Fruit fly (Drosophila melanogaster) whole organism, embryonic: ENCODE measurements around the gene Cdc16.

Experiments
- Antp ChIP-seq: fragments of 200-800 bp; sonication (Bioruptor generic); optimal IDR thresholded peaks from 3 replicates; lab custom pipeline; 2016; ENCODE audit warnings: missing biosample characterization, missing genetic modification characterization
- Asciz ChIP-seq: fragments of 200-800 bp; sonication (Bioruptor generic); optimal IDR thresholded peaks from 2 replicates; lab custom pipeline; 2017; ENCODE audit warnings: missing biosample characterization, mild to moderate bottlenecking, missing genetic modification characterization, missing genetic modification reagents
- CG10321 ChIP-seq: fragments of 200-800 bp; sonication (Bioruptor generic); IDR thresholded peaks from 2 replicates; pipeline ENCODE4 v1.3.6; 2022; ENCODE audit warnings: missing biosample characterization, missing genetic modification characterization
- CG10431 ChIP-seq: fragments of 200-800 bp; sonication (Bioruptor generic); optimal IDR thresholded peaks from 3 replicates; lab custom pipeline; 2018; ENCODE audit warnings: missing biosample characterization, mild to moderate bottlenecking, missing genetic modification characterization
- CG10654 ChIP-seq: fragments of 200-800 bp; sonication (Bioruptor generic); optimal IDR thresholded peaks from 2 replicates; lab custom pipeline; 2016; ENCODE audit warnings: missing biosample characterization, missing genetic modification characterization
- CG11695 ChIP-seq: fragments of 200-800 bp; sonication (Bioruptor generic); IDR thresholded peaks from 3 replicates; pipeline ENCODE4 v1.3.6; 2022; ENCODE audit warnings: missing biosample characterization, missing genetic modification characterization
- CG11723 ChIP-seq: fragments of 200-800 bp; sonication (Bioruptor generic); optimal IDR thresholded peaks from 2 replicates; lab custom pipeline; 2017; ENCODE audit warnings: missing biosample characterization, mild to moderate bottlenecking, missing genetic modification characterization
- CG13287 ChIP-seq: fragments of 200-800 bp; sonication (Bioruptor generic); IDR thresholded peaks from 2 replicates; pipeline ENCODE4 v1.3.6; 2022; ENCODE audit warnings: missing biosample characterization, missing genetic modification characterization; ENCODE audit not compliant: partially characterized antibody
- CG14965 ChIP-seq: fragments of 200-800 bp; sonication (Bioruptor generic); optimal IDR thresholded peaks from 2 replicates; lab custom pipeline; 2016; ENCODE audit warnings: missing biosample characterization, missing genetic modification characterization, borderline replicate concordance
- CG17359 ChIP-seq: fragments of 200-800 bp; sonication (Bioruptor generic); optimal IDR thresholded peaks from 3 replicates; lab custom pipeline; 2018; ENCODE audit warnings: missing biosample characterization, mild to moderate bottlenecking, missing genetic modification characterization, moderate library complexity
- CG17912 ChIP-seq: fragments of 200-800 bp; sonication (Bioruptor generic); optimal IDR thresholded peaks from 2 replicates; lab custom pipeline; 2018; ENCODE audit warnings: missing biosample characterization, mild to moderate bottlenecking, missing genetic modification characterization
- CG2116 ChIP-seq: fragments of 200-800 bp; sonication (Bioruptor generic); optimal IDR thresholded peaks from 3 replicates; lab custom pipeline; 2018; ENCODE audit warnings: missing biosample characterization, mild to moderate bottlenecking, missing genetic modification characterization
- CG2678 ChIP-seq: fragments of 200-800 bp; sonication (Bioruptor generic); optimal IDR thresholded peaks from 3 replicates; lab custom pipeline; 2019; ENCODE audit warnings: missing biosample characterization, mild to moderate bottlenecking, missing genetic modification characterization, moderate library complexity
- CG3065 ChIP-seq: fragments of 200-800 bp; sonication (Bioruptor generic); optimal IDR thresholded peaks from 2 replicates; lab custom pipeline; 2016; ENCODE audit warnings: missing biosample characterization, missing genetic modification characterization
- CG31224 ChIP-seq: fragments of 200-800 bp; sonication (Bioruptor generic); IDR thresholded peaks from 2 replicates; pipeline ENCODE4 v1.3.6; 2022; ENCODE audit warnings: missing biosample characterization, missing genetic modification characterization
- CG31441 ChIP-seq: fragments of 200-800 bp; sonication (Bioruptor generic); IDR thresholded peaks from 2 replicates; pipeline ENCODE4 v1.3.6; 2022; ENCODE audit warnings: missing biosample characterization, missing genetic modification characterization
- CG3726 ChIP-seq: fragments of 200-800 bp; sonication (Bioruptor generic); IDR thresholded peaks from 3 replicates; pipeline ENCODE4, ENCODE4 v1.3.6; 2022; ENCODE audit warnings: missing biosample characterization, missing genetic modification characterization
- CG4424 ChIP-seq: fragments of 200-800 bp; sonication (Bioruptor generic); optimal IDR thresholded peaks from 3 replicates; lab custom pipeline; 2016; ENCODE audit warnings: missing biosample characterization, missing genetic modification characterization
- CG6813 ChIP-seq: fragments of 200-800 bp; sonication (Bioruptor generic); optimal IDR thresholded peaks from 2 replicates; lab custom pipeline; 2017; ENCODE audit warnings: missing biosample characterization, missing genetic modification characterization, mild to moderate bottlenecking, moderate library complexity, missing genetic modification reagents
- CG6854 ChIP-seq: fragments of 200-800 bp; sonication (Bioruptor generic); optimal IDR thresholded peaks from 3 replicates; lab custom pipeline; 2017; ENCODE audit warnings: missing biosample characterization, mild to moderate bottlenecking, missing genetic modification characterization
- CG7271 ChIP-seq: fragments of 200-800 bp; sonication (Bioruptor generic); optimal IDR thresholded peaks from 2 replicates; lab custom pipeline; 2018; ENCODE audit warnings: missing biosample characterization, mild to moderate bottlenecking, missing genetic modification characterization, moderate library complexity
- CG9437 ChIP-seq: fragments of 200-800 bp; sonication (Bioruptor generic); optimal IDR thresholded peaks from 2 replicates; lab custom pipeline; 2018; ENCODE audit warnings: missing biosample characterization, mild to moderate bottlenecking, missing genetic modification characterization
- Chrac-16 ChIP-seq: fragments of 200-800 bp; sonication (Bioruptor generic); optimal IDR thresholded peaks from 3 replicates; lab custom pipeline; 2016; ENCODE audit warnings: missing biosample characterization, missing genetic modification characterization
- Dll ChIP-seq: fragments of 200-800 bp; sonication (Bioruptor generic); IDR thresholded peaks from 4 replicates; pipeline ENCODE4 v1.3.6; 2022; ENCODE audit warnings: missing biosample characterization, missing genetic modification characterization; ENCODE audit not compliant: partially characterized antibody
- Doc2 ChIP-seq: fragments of 200-800 bp; sonication (Bioruptor generic); IDR thresholded peaks from 2 replicates; pipeline ENCODE4 v1.3.6; 2022; ENCODE audit warnings: missing biosample characterization, missing genetic modification characterization
- H15 ChIP-seq: fragments of 200-800 bp; sonication (Bioruptor generic); IDR thresholded peaks from 3 replicates; pipeline ENCODE4 v1.3.6; 2022; ENCODE audit warnings: missing biosample characterization, missing genetic modification characterization
- Hmr ChIP-seq: fragments of 200-800 bp; sonication (Bioruptor generic); optimal IDR thresholded peaks from 3 replicates; lab custom pipeline; 2017; ENCODE audit warnings: mild to moderate bottlenecking, missing biosample characterization, missing genetic modification reagents, missing genetic modification characterization
- MESR4 ChIP-seq: fragments of 200-800 bp; sonication (Bioruptor generic); optimal IDR thresholded peaks from 2 replicates; lab custom pipeline; 2018; ENCODE audit warnings: missing biosample characterization, mild to moderate bottlenecking, missing genetic modification characterization, moderate library complexity
- Rfx ChIP-seq: fragments of 200-800 bp; sonication (Bioruptor generic); IDR thresholded peaks from 2 replicates; pipeline ENCODE4 v1.3.6; 2022; ENCODE audit warnings: missing biosample characterization, missing genetic modification characterization
- Sry-β ChIP-seq: fragments of 200-800 bp; sonication (Bioruptor generic); optimal IDR thresholded peaks from 2 replicates; lab custom pipeline; 2018; ENCODE audit warnings: missing biosample characterization, mild to moderate bottlenecking, missing genetic modification characterization, moderate library complexity
- Taf1 ChIP-seq: fragments of 200-800 bp; sonication (Bioruptor generic); IDR thresholded peaks from 2 replicates; pipeline ENCODE4 v1.3.6; 2022; ENCODE audit warnings: missing biosample characterization, missing genetic modification characterization
- amos ChIP-seq: fragments of 200-800 bp; sonication (Bioruptor generic); IDR thresholded peaks from 2 replicates; pipeline ENCODE4 v1.3.6; 2022; ENCODE audit warnings: missing biosample characterization, missing genetic modification characterization; ENCODE audit not compliant: partially characterized antibody
- caup ChIP-seq: fragments of 200-800 bp; sonication (Bioruptor generic); optimal IDR thresholded peaks from 3 replicates; lab custom pipeline; 2017; ENCODE audit warnings: missing biosample characterization, mild to moderate bottlenecking, missing genetic modification characterization, moderate library complexity; ENCODE audit not compliant: severe bottlenecking
- cg ChIP-seq: fragments of 200-800 bp; sonication (Bioruptor generic); optimal IDR thresholded peaks from 3 replicates; lab custom pipeline; 2019; ENCODE audit warnings: missing biosample characterization, mild to moderate bottlenecking, missing genetic modification characterization, moderate library complexity
- chif ChIP-seq, 2 experiments: fragments of 200-800 bp; sonication (Bioruptor generic); optimal IDR thresholded peaks; 3 replicates each; lab custom pipeline; 2016; ENCODE audit warnings: missing biosample characterization in 2 of 2, missing genetic modification characterization in 2 of 2
- chn ChIP-seq: fragments of 200-800 bp; sonication (Bioruptor generic); optimal IDR thresholded peaks from 2 replicates; lab custom pipeline; 2016; ENCODE audit warnings: missing biosample characterization, missing genetic modification characterization
- crc ChIP-seq: fragments of 200-800 bp; sonication (Bioruptor generic); optimal IDR thresholded peaks from 2 replicates; lab custom pipeline; 2016; ENCODE audit warnings: missing biosample characterization, missing genetic modification characterization
- fd3F ChIP-seq: fragments of 200-800 bp; sonication (Bioruptor generic); optimal IDR thresholded peaks from 2 replicates; lab custom pipeline; 2018; ENCODE audit warnings: missing biosample characterization, mild to moderate bottlenecking, missing genetic modification characterization, moderate library complexity
- fu2 ChIP-seq: fragments of 200-800 bp; sonication (Bioruptor generic); optimal IDR thresholded peaks from 2 replicates; lab custom pipeline; 2016; ENCODE audit warnings: missing biosample characterization, missing genetic modification characterization
- grn ChIP-seq: fragments of 200-800 bp; sonication (Bioruptor generic); optimal IDR thresholded peaks from 3 replicates; lab custom pipeline; 2017; ENCODE audit warnings: missing biosample characterization, missing genetic modification characterization
- h ChIP-seq: fragments of >200 bp; optimal IDR thresholded peaks from 2 replicates; lab custom pipeline; 2017
- klu ChIP-seq: fragments of 200-800 bp; sonication (Bioruptor generic); IDR thresholded peaks from 2 replicates; pipeline ENCODE4 v1.3.6; 2022; ENCODE audit warnings: missing biosample characterization, missing genetic modification characterization
- lilli ChIP-seq: fragments of 200-800 bp; sonication (Bioruptor generic); optimal IDR thresholded peaks from 3 replicates; lab custom pipeline; 2016; ENCODE audit warnings: missing biosample characterization, missing genetic modification characterization
- oc ChIP-seq: fragments of 200-800 bp; sonication (Bioruptor generic); optimal IDR thresholded peaks from 2 replicates; lab custom pipeline; 2018; ENCODE audit warnings: missing biosample characterization, mild to moderate bottlenecking, missing genetic modification characterization, moderate library complexity
- onecut ChIP-seq: fragments of 200-800 bp; sonication (Bioruptor generic); IDR thresholded peaks from 2 replicates; pipeline ENCODE4 v1.3.6; 2022; ENCODE audit warnings: missing biosample characterization, missing genetic modification characterization
- pzg ChIP-seq: fragments of 200-800 bp; sonication (Bioruptor generic); optimal IDR thresholded peaks from 3 replicates; lab custom pipeline; 2018; ENCODE audit warnings: missing biosample characterization, mild to moderate bottlenecking, missing genetic modification characterization, moderate library complexity
- salm ChIP-seq: fragments of 200-800 bp; sonication (Bioruptor generic); optimal IDR thresholded peaks from 2 replicates; lab custom pipeline; 2018; ENCODE audit warnings: missing biosample characterization, mild to moderate bottlenecking, missing genetic modification characterization
- ttk ChIP-seq: fragments of 200-800 bp; sonication (Bioruptor generic); IDR thresholded peaks from 2 replicates; pipeline ENCODE4 v2.1.2; 2022; ENCODE audit warnings: missing biosample characterization, missing genetic modification characterization
- tup ChIP-seq: fragments of 200-800 bp; sonication (Bioruptor generic); optimal IDR thresholded peaks from 2 replicates; lab custom pipeline; 2016; ENCODE audit warnings: missing biosample characterization, mild to moderate bottlenecking, missing genetic modification characterization, moderate library complexity
- vvl ChIP-seq: fragments of 200-800 bp; sonication (Bioruptor generic); IDR thresholded peaks from 2 replicates; pipeline ENCODE4 v1.3.6; 2022; ENCODE audit warnings: missing biosample characterization, missing genetic modification characterization
- zfh1 ChIP-seq: fragments of 200-800 bp; sonication (Bioruptor generic); IDR thresholded peaks from 3 replicates; pipeline ENCODE4 v1.3.6; 2022; ENCODE audit warnings: missing biosample characterization, missing genetic modification characterization

Gene Cdc16

dm6 chr3R:23314332-23314731 is 33.3 kb downstream of the Cdc16 start (continued):
- TF ChIP-seq CG13287 (GFP tag; lab: Robert Waterston, UW) = peak; percentile 25; the same call in 1 of the 2 replicates
- no peak for TF ChIP-seq MESR4 (GFP tag; lab: Kevin White, UChicago)
- no peak for TF ChIP-seq Antp (GFP tag; lab: Kevin White, UChicago)
- peak; percentile 28 for TF ChIP-seq CG14965 (GFP tag; lab: Kevin White, UChicago)
- no peak for TF ChIP-seq chif (GFP tag; optimal IDR thresholded peaks at IDR 0.05; lab: Kevin White, UChicago)
- TF ChIP-seq Asciz (GFP tag; lab: Kevin White, UChicago) = peak; percentile 47
- peak; percentile 20 for TF ChIP-seq CG4424
- TF ChIP-seq Hmr (GFP tag; lab: Kevin White, UChicago) = peak; percentile 31
- TF ChIP-seq zfh1 (GFP tag; lab: Robert Waterston, UW) = no peak
- no peak; the same call in 1 of the 2 replicates for TF ChIP-seq CG31441 (GFP tag; lab: Robert Waterston, UW)
- no peak for TF ChIP-seq Doc2 (GFP tag; lab: Robert Waterston, UW)
- TF ChIP-seq CG9437 (GFP tag; lab: Kevin White, UChicago) = peak; percentile 12
- peak; percentile 54; the same call in 1 of the 2 replicates for TF ChIP-seq vvl
- TF ChIP-seq amos = no peak
- no peak for TF ChIP-seq lilli (GFP tag; lab: Kevin White, UChicago)
- TF ChIP-seq klu (GFP tag; lab: Robert Waterston, UW) = no peak
- TF ChIP-seq crc = no peak
- peak; percentile 42 for TF ChIP-seq CG17359 (tag; lab: Kevin White, UChicago)
- TF ChIP-seq H15 (GFP tag; lab: Robert Waterston, UW) = no peak
- TF ChIP-seq oc = peak; percentile 50
- TF ChIP-seq fu2 (GFP tag; lab: Kevin White, UChicago) = no peak
- TF ChIP-seq CG3726 = no peak
- TF ChIP-seq Taf1 (GFP tag; lab: Robert Waterston, UW) = no peak
- TF ChIP-seq CG10654 (GFP tag; lab: Kevin White, UChicago) = peak; percentile 4
- peak; percentile 20 for TF ChIP-seq salm (tag; lab: Kevin White, UChicago)
- TF ChIP-seq onecut (GFP tag; lab: Robert Waterston, UW) = peak; percentile 56; the same call in 1 of the 2 replicates
- TF ChIP-seq CG6854 = no peak
- peak; percentile 67 for TF ChIP-seq CG10431
- no peak for TF ChIP-seq chn (GFP tag; lab: Kevin White, UChicago)
- TF ChIP-seq CG31224 (GFP tag; lab: Robert Waterston, UW) = no peak
- TF ChIP-seq fd3F (GFP tag; lab: Kevin White, UChicago) = no peak
- no peak for TF ChIP-seq h
- 0 out of 2 replicates have a peak, but pooled peaks have one; percentile 38 for TF ChIP-seq CG10321 (GFP tag; lab: Robert Waterston, UW)
- no peak for TF ChIP-seq pzg
- TF ChIP-seq Chrac-16 (GFP tag; lab: Kevin White, UChicago) = no peak
- peak; percentile 56 for TF ChIP-seq CG11723 (GFP tag; lab: Kevin White, UChicago)
- TF ChIP-seq Rfx (GFP tag; lab: Robert Waterston, UW) = peak; percentile 51; the same call in 1 of the 2 replicates
- TF ChIP-seq CG7271 = no peak
- peak; percentile 73 for TF ChIP-seq caup (GFP tag; lab: Kevin White, UChicago)
- no peak; the same call in 2 of the 3 replicates for TF ChIP-seq CG11695 (GFP tag; lab: Robert Waterston, UW)
- TF ChIP-seq grn = no peak
- TF ChIP-seq ttk = no peak
- TF ChIP-seq Dll (GFP tag; lab: Robert Waterston, UW) = no peak
- TF ChIP-seq CG17912 = peak; percentile 86
- TF ChIP-seq CG6813 (GFP tag; lab: Kevin White, UChicago) = peak; percentile 70
- peak; percentile 21 for TF ChIP-seq CG2116 (GFP tag; lab: Kevin White, UChicago)
- TF ChIP-seq tup (GFP tag; lab: Kevin White, UChicago) = no peak
- peak; percentile 90 for TF ChIP-seq cg (GFP tag; lab: Kevin White, UChicago)
- TF ChIP-seq Sry-β (GFP tag; lab: Kevin White, UChicago) = no peak
- no peak for TF ChIP-seq CG3065
- TF ChIP-seq CG2678 (tag; lab: Kevin White, UChicago) = peak; percentile 34
